Fruit fly (Drosophila melanogaster) whole organism: ENCODE measurements around the gene Hsc20.

Experiments
- CG8478 ChIP-seq: fragments of >200 bp; optimal IDR thresholded peaks from 2 replicates; lab custom pipeline; 2018; ENCODE audit warnings: inconsistent platforms
- psq ChIP-seq: fragments of >200 bp; optimal IDR thresholded peaks from 2 replicates; lab custom pipeline; 2017

- TF ChIP-seq CG8478 (lab: Kevin White, UChicago) (no peak), psq (lab: Kevin White, UChicago) (no peak)
These were observed 34.0 kb upstream of the Hsc20 start, which contains the start of gene CG33688 for dm6 chr3L:16198920-16199319.
